Worm (Caenorhabditis elegans) whole organism, young adult: ENCODE results near the gene C16C8.5.

Experiments used
- F37B4.10 ChIP-seq: fragments of 200-800 bp; sonication (Bioruptor generic); IDR thresholded peaks from 2 replicates; pipeline ENCODE4 v1.3.6; 2022; ENCODE audit warnings: missing genetic modification characterization, missing compliant biosample characterization
- Y95B8A.8 ChIP-seq: fragments of 200-800 bp; sonication (Bioruptor generic); IDR thresholded peaks from 2 replicates; pipeline ENCODE4 v1.3.6; 2022; ENCODE audit warnings: missing genetic modification reagents, missing genetic modification characterization, missing compliant biosample characterization
- ama-1 ChIP-seq, 3 experiments: fragments of 150-350 bp in 1 of 3; sonication (generic microtip) in 2 of 3; optimal IDR thresholded peaks; 2 replicates each; lab custom pipeline; 2014 to 2018; ENCODE audit warnings: missing biosample characterization in 2 of 3, missing genetic modification characterization in 2 of 3, missing genetic modification reagents in 2 of 3
- hmg-20 ChIP-seq: fragments of 200-800 bp; sonication (Bioruptor generic); IDR thresholded peaks from 2 replicates; pipeline ENCODE4 v1.3.6; 2022; ENCODE audit warnings: missing genetic modification reagents, missing genetic modification characterization, missing compliant biosample characterization
- lin-35 ChIP-seq, 3 experiments: fragments of 150-350 bp in 2 of 3; sonication (generic microtip) in 1 of 3; optimal IDR thresholded peaks; 2 replicates each; lab custom pipeline; 2014 to 2018; ENCODE audit warnings: missing biosample characterization in 3 of 3, missing genetic modification characterization in 3 of 3, missing genetic modification reagents in 3 of 3
- madf-10 ChIP-seq: sonication (generic microtip); optimal IDR thresholded peaks from 2 replicates; lab custom pipeline; 2016; ENCODE audit warnings: mild to moderate bottlenecking, missing genetic modification characterization, missing compliant biosample characterization
- mxl-1 ChIP-seq: sonication (generic microtip); optimal IDR thresholded peaks from 2 replicates; lab custom pipeline; 2016; ENCODE audit warnings: missing genetic modification characterization, missing compliant biosample characterization
- nfya-2 ChIP-seq: fragments of 200-800 bp; sonication (Bioruptor generic); IDR thresholded peaks from 2 replicates; pipeline ENCODE4 v1.3.6; 2022; ENCODE audit warnings: missing genetic modification reagents, missing genetic modification characterization, missing compliant biosample characterization
- rcor-1 ChIP-seq: fragments of 200-800 bp; sonication (Bioruptor generic); IDR thresholded peaks from 2 replicates; pipeline ENCODE4 v1.3.6; 2022; ENCODE audit warnings: missing genetic modification reagents, missing genetic modification characterization, missing compliant biosample characterization
- xnd-1 ChIP-seq: sonication (generic microtip); optimal IDR thresholded peaks from 2 replicates; lab custom pipeline; 2016; ENCODE audit warnings: missing genotype, missing genetic modification reagents, missing genetic modification characterization, missing compliant biosample characterization

- TF ChIP-seq mxl-1 (tag; lab: Kevin White, UChicago) (no peak), F37B4.10 (GFP tag; lab: Robert Waterston, UW) (no peak), lin-35 (GFP tag; optimal IDR thresholded peaks at IDR 0.05; lab: Kevin White, UChicago) (no peak), rcor-1 (GFP tag; lab: Robert Waterston, UW) (no peak), nfya-2 (GFP tag; lab: Robert Waterston, UW) (no peak), hmg-20 (no peak), Y95B8A.8 (GFP tag; lab: Robert Waterston, UW) (no peak), xnd-1 (no peak), madf-10 (no peak), ama-1 (optimal IDR thresholded peaks at IDR 0.05; lab: Kevin White, UChicago) (no peak), ama-1 (GFP tag; optimal IDR thresholded peaks at IDR 0.05; lab: Kevin White, UChicago) (no peak)
These were observed 14.9 kb upstream of the C16C8.5 start, which contains the start of gene C16C8.7 for ce11 chrII:3460048-3460447.
